Worm (Caenorhabditis elegans) whole organism, early embryonic: ENCODE data around the gene trap-4.
A peak's percentile ranks its signal among the peaks of the same experiment; 100 is the strongest.

Experiments
- B0310.2 ChIP-seq: sonication (generic microtip); optimal IDR thresholded peaks from 2 replicates; lab custom pipeline; 2016; ENCODE audit warnings: mild to moderate bottlenecking, missing genetic modification characterization, missing compliant biosample characterization
- F13C5.2 ChIP-seq: sonication (generic microtip); optimal IDR thresholded peaks from 2 replicates; lab custom pipeline; 2017; ENCODE audit warnings: mild to moderate bottlenecking, missing genetic modification characterization, inconsistent platforms, missing compliant biosample characterization
- aly-1 ChIP-seq: sonication (generic microtip); optimal IDR thresholded peaks from 2 replicates; lab custom pipeline; 2016; ENCODE audit warnings: missing genetic modification characterization, missing compliant biosample characterization
- ama-1 ChIP-seq: fragments of 150-350 bp; optimal IDR thresholded peaks from 2 replicates; lab custom pipeline; 2014
- ceh-13 ChIP-seq: fragments of 200-800 bp; sonication (Bioruptor generic); optimal IDR thresholded peaks from 2 replicates; lab custom pipeline; 2018; ENCODE audit warnings: mild to moderate bottlenecking, missing genetic modification characterization, missing compliant biosample characterization
- ceh-36 ChIP-seq: sonication (generic microtip); optimal IDR thresholded peaks from 2 replicates; lab custom pipeline; 2016; ENCODE audit warnings: missing genetic modification characterization, inconsistent platforms, missing compliant biosample characterization
- ets-7 ChIP-seq: sonication (generic microtip); optimal IDR thresholded peaks from 2 replicates; lab custom pipeline; 2016; ENCODE audit warnings: missing genotype, missing genetic modification characterization, missing compliant biosample characterization
- flt-1 ChIP-seq: fragments of 200-800 bp; sonication (Bioruptor generic); IDR thresholded peaks from 2 replicates; pipeline ENCODE4 v1.3.6; 2022; ENCODE audit warnings: missing genetic modification characterization, missing compliant biosample characterization
- hmbx-1 ChIP-seq: sonication (generic microtip); optimal IDR thresholded peaks from 2 replicates; lab custom pipeline; 2016; ENCODE audit warnings: mild to moderate bottlenecking, missing genetic modification characterization, missing compliant biosample characterization
- hmg-4 ChIP-seq: fragments of 200-800 bp; sonication (Bioruptor generic); optimal IDR thresholded peaks from 2 replicates; lab custom pipeline; 2018; ENCODE audit warnings: mild to moderate bottlenecking, missing genetic modification characterization, missing compliant biosample characterization
- hnd-1 ChIP-seq: sonication (generic microtip); optimal IDR thresholded peaks from 2 replicates; lab custom pipeline; 2016; ENCODE audit warnings: missing genetic modification characterization, missing compliant biosample characterization
- pes-1 ChIP-seq: fragments of 200-800 bp; sonication (Bioruptor generic); IDR thresholded peaks from 2 replicates; pipeline ENCODE4 v1.3.6; 2022; ENCODE audit warnings: missing genetic modification reagents, missing genetic modification characterization, missing compliant biosample characterization
- scrt-1 ChIP-seq: fragments of 200-800 bp; sonication (Bioruptor generic); IDR thresholded peaks from 2 replicates; pipeline ENCODE4 v1.3.6; 2022; ENCODE audit warnings: missing genetic modification characterization, missing compliant biosample characterization
- sea-1 ChIP-seq: fragments of 200-800 bp; sonication (Bioruptor generic); conservative IDR thresholded peaks from 2 replicates; pipeline ENCODE4 v1.3.6; 2022; ENCODE audit warnings: missing genetic modification characterization, missing compliant biosample characterization
- tbx-11 ChIP-seq: fragments of 200-800 bp; sonication (Bioruptor generic); IDR thresholded peaks from 2 replicates; pipeline ENCODE4 v1.3.6; 2022; ENCODE audit warnings: missing genetic modification characterization, missing compliant biosample characterization
- tbx-37 ChIP-seq: fragments of 200-800 bp; sonication (Bioruptor generic); conservative IDR thresholded peaks from 2 replicates; pipeline ENCODE4 v1.3.6; 2022; ENCODE audit warnings: missing genetic modification reagents, missing genetic modification characterization, missing compliant biosample characterization
- tra-4 ChIP-seq: sonication (generic microtip); optimal IDR thresholded peaks from 2 replicates; lab custom pipeline; 2017; ENCODE audit warnings: missing genetic modification characterization, missing compliant biosample characterization

Gene trap-4

DNA sequence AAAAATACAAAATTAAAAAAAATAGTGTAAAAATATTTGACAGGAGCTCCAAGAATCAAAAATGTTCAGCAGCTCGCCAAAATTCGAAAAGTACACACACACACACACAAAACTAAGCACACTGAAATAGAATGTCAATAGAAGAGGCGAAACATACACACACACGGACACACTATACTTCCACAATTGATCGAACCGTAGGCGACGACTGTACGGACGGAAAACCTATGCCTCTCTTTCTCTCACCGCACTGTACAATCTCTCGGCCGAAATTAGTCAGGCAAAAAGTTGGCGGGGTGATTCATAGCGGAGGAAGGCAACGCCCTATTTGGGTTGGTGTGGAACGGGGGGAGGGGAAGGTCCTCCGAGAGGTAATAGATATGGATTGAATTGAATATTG, 27.0 kb downstream of the trap-4 start:
- TF ChIP-seq B0310.2 (tag; lab: Kevin White, UChicago) (no peak), hmg-4 (peak; percentile 1)

DNA sequence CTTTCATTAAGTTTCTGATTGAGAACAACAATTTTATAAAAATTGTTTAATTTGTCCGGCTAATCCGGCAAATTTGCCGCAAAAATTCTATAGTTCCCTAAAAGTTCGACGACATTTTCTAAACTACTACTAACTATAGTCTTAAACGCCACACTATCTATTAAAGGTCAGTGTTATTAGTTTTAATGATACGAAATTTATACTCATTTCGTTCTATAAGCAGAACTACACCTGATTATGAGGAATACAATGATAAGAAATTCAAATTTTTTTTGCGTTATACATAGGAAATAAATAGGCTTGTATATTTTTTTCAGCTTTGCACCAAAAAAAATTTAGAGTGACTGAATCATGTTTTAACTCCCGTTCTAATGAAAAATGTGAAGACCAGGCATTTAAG, 27.9 kb downstream of the trap-4 start:
- no peak for TF ChIP-seq ceh-13 (GFP tag; lab: Kevin White, UChicago)
- no peak for TF ChIP-seq aly-1 (tag; lab: Kevin White, UChicago)
- TF ChIP-seq pes-1 (GFP tag; lab: Robert Waterston, UW) = no peak
- no peak for TF ChIP-seq scrt-1 (GFP tag; lab: Robert Waterston, UW)
- no peak for TF ChIP-seq ets-7 (tag; lab: Kevin White, UChicago)
- no peak for TF ChIP-seq tbx-11
- no peak for TF ChIP-seq hnd-1 (tag; lab: Kevin White, UChicago)
- no peak for TF ChIP-seq ceh-36 (tag; lab: Kevin White, UChicago)

DNA sequence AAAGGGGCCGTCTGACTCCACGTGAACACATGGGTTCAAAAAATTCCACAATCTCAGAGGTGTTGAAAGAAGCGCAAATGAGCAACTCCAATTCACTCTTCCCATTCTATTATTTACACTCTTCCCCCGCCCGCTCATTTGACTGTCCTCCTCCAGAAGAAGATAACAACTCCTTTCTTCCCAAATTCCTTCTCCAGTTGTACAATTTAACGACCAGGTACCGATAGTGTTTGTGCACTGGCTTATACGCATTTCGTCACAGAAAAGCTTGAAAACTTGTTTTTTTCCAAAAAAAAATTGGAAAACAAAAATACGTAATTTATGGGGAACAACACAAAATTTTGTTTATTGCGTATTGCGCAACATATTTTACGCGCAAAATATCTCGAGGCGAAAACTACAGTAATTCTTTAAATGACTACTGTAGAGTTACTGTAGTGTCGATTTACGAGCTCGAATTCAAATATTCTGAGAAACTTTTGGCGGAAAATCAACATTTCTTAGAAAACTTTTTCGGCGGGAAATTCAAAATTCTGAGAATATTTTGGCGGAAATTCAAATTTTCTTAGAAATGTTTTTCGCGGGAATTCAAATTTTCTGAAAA, 28.8 kb downstream of the trap-4 start:
- TF ChIP-seq hmbx-1 (tag; lab: Kevin White, UChicago) = no peak
- TF ChIP-seq F13C5.2 = no peak
- no peak for TF ChIP-seq ceh-36 (tag; lab: Kevin White, UChicago)
- no peak for TF ChIP-seq sea-1 (GFP tag; lab: Robert Waterston, UW)
- no peak for TF ChIP-seq tra-4
- TF ChIP-seq ama-1 (lab: Kevin White, UChicago) = no peak

DNA sequence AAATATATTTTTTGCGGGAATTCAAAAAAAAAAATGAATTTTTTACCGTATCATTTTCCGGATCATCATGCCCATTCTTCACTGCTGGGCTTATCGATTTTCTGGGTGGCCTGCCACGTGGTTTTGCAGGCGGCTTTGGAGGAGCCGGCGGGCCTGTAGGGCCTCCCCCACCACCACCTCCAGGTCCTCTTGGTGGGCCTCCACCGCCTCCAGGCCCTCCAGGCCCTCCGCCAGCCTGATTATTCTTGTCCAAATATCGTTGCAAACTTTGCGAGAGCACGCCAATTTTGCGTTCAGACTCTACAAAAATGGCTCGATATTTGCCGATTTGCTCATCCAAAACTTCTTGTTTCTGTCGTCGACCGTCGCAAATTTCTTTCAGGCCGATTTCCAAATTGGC, 30.6 kb downstream of the trap-4 start:
- TF ChIP-seq pes-1 (GFP tag; lab: Robert Waterston, UW) (no peak), tra-4 (no peak), aly-1 (tag; lab: Kevin White, UChicago) (no peak), ceh-13 (GFP tag; lab: Kevin White, UChicago) (no peak), ceh-36 (tag; lab: Kevin White, UChicago) (no peak), B0310.2 (tag; lab: Kevin White, UChicago) (no peak), hmbx-1 (tag; lab: Kevin White, UChicago) (no peak), ama-1 (lab: Kevin White, UChicago) (no peak)

DNA sequence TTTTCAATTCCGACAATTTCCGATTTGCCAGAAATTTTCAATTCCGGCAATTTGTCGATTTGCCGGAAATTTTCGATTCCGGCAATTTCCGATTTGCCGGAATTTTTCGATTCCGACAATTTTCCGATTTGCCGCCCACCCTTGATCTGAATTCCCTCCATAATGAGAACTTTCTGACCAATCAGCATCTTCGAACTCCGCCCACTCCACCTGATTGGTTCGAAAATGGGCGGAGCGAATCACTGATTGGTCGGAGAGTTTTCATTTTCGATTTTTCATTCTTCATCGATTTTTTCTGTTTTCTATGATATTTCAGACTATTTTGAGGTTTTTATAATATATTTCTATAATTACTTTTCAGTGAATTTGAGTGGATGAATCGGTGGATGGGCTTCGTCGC, 33.6 kb downstream of the trap-4 start:
- no peak for TF ChIP-seq ama-1 (lab: Kevin White, UChicago)
- no peak for TF ChIP-seq B0310.2 (tag; lab: Kevin White, UChicago)
- no peak for TF ChIP-seq flt-1
- no peak for TF ChIP-seq ets-7 (tag; lab: Kevin White, UChicago)
- TF ChIP-seq pes-1 (GFP tag; lab: Robert Waterston, UW) = no peak
- no peak for TF ChIP-seq hnd-1 (tag; lab: Kevin White, UChicago)
- no peak for TF ChIP-seq scrt-1 (GFP tag; lab: Robert Waterston, UW)
- no peak for TF ChIP-seq tbx-11
- TF ChIP-seq tbx-37 (GFP tag; lab: Robert Waterston, UW) = no peak
- TF ChIP-seq hmbx-1 (tag; lab: Kevin White, UChicago) = no peak
- no peak for TF ChIP-seq ceh-13 (GFP tag; lab: Kevin White, UChicago)
- no peak for TF ChIP-seq F13C5.2
- no peak for TF ChIP-seq hmg-4

DNA sequence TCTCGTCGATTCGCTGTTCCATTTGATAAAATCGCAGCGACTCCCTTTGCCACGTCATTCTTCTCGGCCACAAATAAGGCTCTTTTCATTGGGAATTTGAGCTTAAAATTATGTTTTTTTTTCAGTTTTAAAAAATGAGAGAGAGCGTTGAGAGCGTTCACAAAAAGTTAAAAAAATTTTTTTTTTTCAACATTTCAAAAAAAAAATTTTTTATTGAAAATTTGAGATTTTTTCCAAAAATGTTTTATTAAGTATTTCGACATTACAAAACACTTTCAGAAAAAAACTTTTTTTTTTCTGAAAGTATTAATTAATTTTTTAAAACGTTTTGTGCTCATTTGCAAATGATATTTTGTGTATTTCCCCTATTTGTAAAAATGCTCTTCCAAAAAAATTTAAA, 39.5 kb downstream of the trap-4 start, which contains the start of gene top-3:
TSS of gene top-3 (minus strand) at position 101 of the 400 bp plus-strand sequence.
- TF ChIP-seq hnd-1 (tag; lab: Kevin White, UChicago) (no peak), hmbx-1 (tag; lab: Kevin White, UChicago) (no peak), hmg-4 (no peak), aly-1 (tag; lab: Kevin White, UChicago) (no peak), flt-1 (no peak), ceh-36 (tag; lab: Kevin White, UChicago) (no peak), ceh-13 (GFP tag; lab: Kevin White, UChicago) (no peak), F13C5.2 (no peak), tbx-11 (no peak), scrt-1 (GFP tag; lab: Robert Waterston, UW) (no peak), ama-1 (lab: Kevin White, UChicago) (no peak), pes-1 (GFP tag; lab: Robert Waterston, UW) (no peak), tbx-37 (GFP tag; lab: Robert Waterston, UW) (no peak), B0310.2 (tag; lab: Kevin White, UChicago) (no peak), sea-1 (GFP tag; lab: Robert Waterston, UW) (no peak), ets-7 (tag; lab: Kevin White, UChicago) (no peak), tra-4 (no peak)
